Worm (Caenorhabditis elegans): ENCODE data around the gene ZK177.2.

DNA sequence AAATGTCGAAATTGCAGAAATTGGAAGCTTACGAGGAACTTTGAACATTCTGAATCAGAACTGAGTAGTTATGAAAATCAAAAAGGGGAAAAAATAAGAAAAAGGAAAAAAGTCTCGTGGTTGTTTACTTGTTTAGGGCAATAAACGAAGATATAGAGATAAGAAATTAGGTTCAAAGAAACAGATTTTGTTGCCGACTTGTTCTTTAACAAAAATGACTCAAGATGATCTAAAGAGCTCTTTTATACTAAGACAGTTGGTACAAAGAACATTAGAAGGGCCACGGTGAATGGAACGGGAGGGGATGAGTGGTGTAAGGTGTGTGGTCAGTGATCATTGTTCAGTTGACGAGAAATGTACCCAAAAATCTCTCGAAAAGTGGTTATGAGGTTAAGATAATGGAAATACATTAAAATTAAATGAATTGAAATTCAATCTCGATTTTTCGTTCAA, 28.5 kb downstream of the ZK177.2 start, which contains the start of gene acdh-2:
- TF ChIP-seq unc-62 (GFP tag; optimal IDR thresholded peaks at IDR 0.05) = no peak
- TF ChIP-seq nhr-11 (tag; optimal IDR thresholded peaks at IDR 0.05) = no peak
- no peak for TF ChIP-seq F13H6.1 (tag; optimal IDR thresholded peaks at IDR 0.05)
- no peak for TF ChIP-seq R02D3.7 (tag; optimal IDR thresholded peaks at IDR 0.05)
- no peak for TF ChIP-seq zag-1 (tag; optimal IDR thresholded peaks at IDR 0.05)
- TF ChIP-seq fos-1 (tag; optimal IDR thresholded peaks at IDR 0.05) = no peak
- TF ChIP-seq unc-39 (tag; optimal IDR thresholded peaks at IDR 0.05) = no peak
- TF ChIP-seq mdl-1 (tag; optimal IDR thresholded peaks at IDR 0.05) = no peak
- no peak for TF ChIP-seq nhr-237 (tag; optimal IDR thresholded peaks at IDR 0.05)
- TF ChIP-seq crh-2 (tag; optimal IDR thresholded peaks at IDR 0.05) = no peak
- TF ChIP-seq ceh-16 (tag; optimal IDR thresholded peaks at IDR 0.05) = no peak
- no peak for TF ChIP-seq mbf-1 (tag; optimal IDR thresholded peaks at IDR 0.05)

Measured in whole organism, L2 larva.